Worm (Caenorhabditis elegans): ENCODE results near the gene F31E8.4.

- no peak for TF ChIP-seq lin-13 (GFP tag; optimal IDR thresholded peaks at IDR 0.05)
- no peak for TF ChIP-seq lin-39 (tag; optimal IDR thresholded peaks at IDR 0.05)
- no peak for TF ChIP-seq snpc-4 (tag; optimal IDR thresholded peaks at IDR 0.05)
These were observed 50.5 kb downstream of the F31E8.4 start, which contains the start of gene F41G3.10 for ce11 chrII:6749422-6749821.

Measured in whole organism, L4 larva.